Worm (Caenorhabditis elegans): Measurements from ENCODE around the gene Y67A10A.3.

DNA sequence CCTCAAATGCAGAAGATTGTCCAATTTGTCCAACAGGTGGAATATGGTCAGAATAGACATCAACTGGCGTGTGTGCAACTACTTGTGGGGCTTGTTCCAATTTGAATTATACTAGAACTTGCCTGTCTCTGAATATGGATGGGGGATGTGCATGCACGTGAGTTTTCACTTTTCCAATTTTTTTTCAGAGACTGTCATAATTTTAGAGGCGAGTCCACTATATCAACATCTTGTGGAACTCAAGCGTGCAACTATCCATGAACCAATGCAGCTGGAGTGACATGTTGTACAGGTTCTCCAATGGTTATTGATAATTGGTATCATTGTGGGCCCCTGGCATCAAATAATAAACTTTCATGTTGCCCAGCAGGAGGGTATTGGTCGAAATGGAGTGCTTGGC lies 3.5 kb upstream of the Y67A10A.3 start, which contains the start of gene Y67A10A.2:
- TF ChIP-seq nfya-1 (tag; optimal IDR thresholded peaks at IDR 0.05), result no peak
- TF ChIP-seq Y22D7AL.16 (tag; optimal IDR thresholded peaks at IDR 0.05), result no peak
- no peak for TF ChIP-seq eyg-1 (tag; optimal IDR thresholded peaks at IDR 0.05)
- TF ChIP-seq fkh-10 (GFP tag; optimal IDR thresholded peaks at IDR 0.05), result no peak

All from whole organism, late embryonic.